Fruit fly (Drosophila melanogaster): ENCODE measurements around the gene CG15525.

CG15525 gene

dm6 chr3R:29993134-29993533 is 4.3 kb downstream of the CG15525 start, which contains the start of gene Acph-1 (continued):
- TF ChIP-seq CG4730 (GFP tag; IDR thresholded peaks at IDR 0.05) (no peak), CG34224 (GFP tag; IDR thresholded peaks at IDR 0.05; ENCODE audit: partially characterized antibody) (0 out of 3 replicates have a peak, but pooled peaks have one; percentile 40), Taf1 (GFP tag; IDR thresholded peaks at IDR 0.05) (no peak), bigmax (GFP tag; optimal IDR thresholded peaks at IDR 0.05) (peak; percentile 32), TFAM (GFP tag; optimal IDR thresholded peaks at IDR 0.05) (no peak), CG4282 (GFP tag; optimal IDR thresholded peaks at IDR 0.05) (no peak), CG1792 (GFP tag; optimal IDR thresholded peaks at IDR 0.05) (no peak), MBD-R2 (GFP tag; IDR thresholded peaks at IDR 0.05) (peak; percentile 41), CG2129 (GFP tag; IDR thresholded peaks at IDR 0.05; ENCODE audit: partially characterized antibody) (no peak), kni (GFP tag; optimal IDR thresholded peaks at IDR 0.05) (no peak), crp (GFP tag; optimal IDR thresholded peaks at IDR 0.05) (peak in 1 of 2 experiments; percentile 21), Dip3 (GFP tag; optimal IDR thresholded peaks at IDR 0.05) (no peak), maf-S (GFP tag; optimal IDR thresholded peaks at IDR 0.05) (no peak), sob (GFP tag; IDR thresholded peaks at IDR 0.05) (no peak), kah (GFP tag; optimal IDR thresholded peaks at IDR 0.05) (no peak), Ada2b (GFP tag; IDR thresholded peaks at IDR 0.05) (no peak), Optix (GFP tag; IDR thresholded peaks at IDR 0.05) (no peak), PHDP (tag; optimal IDR thresholded peaks at IDR 0.05) (no peak)

dm6 chr3R:29990681-29991080 is 6.8 kb downstream of the CG15525 start:
- TF ChIP-seq CG3726 (GFP tag; IDR thresholded peaks at IDR 0.05) (no peak), CTCF (GFP tag; optimal IDR thresholded peaks at IDR 0.05) (no peak), CG13296 (GFP tag; optimal IDR thresholded peaks at IDR 0.05) (peak; percentile 8), twi (tag; optimal IDR thresholded peaks at IDR 0.05) (no peak), shn (GFP tag; optimal IDR thresholded peaks at IDR 0.05) (no peak), caup (GFP tag; optimal IDR thresholded peaks at IDR 0.05; ENCODE audit: severe bottlenecking) (peak; percentile 38), ATbp (GFP tag; optimal IDR thresholded peaks at IDR 0.05) (no peak), CG14667 (GFP tag; IDR thresholded peaks at IDR 0.05) (no peak), BtbVII (GFP tag; optimal IDR thresholded peaks at IDR 0.05) (peak; percentile 0), Eip74EF (GFP tag; optimal IDR thresholded peaks at IDR 0.05) (peak in 1 of 2 experiments; percentile 7), CG10959 (GFP tag; IDR thresholded peaks at IDR 0.05) (no peak), CG8478 (optimal IDR thresholded peaks at IDR 0.05) (no peak), CG4707 (GFP tag; optimal IDR thresholded peaks at IDR 0.05) (no peak), wek (GFP tag; optimal IDR thresholded peaks at IDR 0.05) (no peak), Aef1 (GFP tag; IDR thresholded peaks at IDR 0.05) (no peak), Bteb2 (GFP tag; optimal IDR thresholded peaks at IDR 0.05) (no peak), CG15514 (GFP tag; optimal IDR thresholded peaks at IDR 0.05) (peak; percentile 23), CG6813 (GFP tag; optimal IDR thresholded peaks at IDR 0.05) (peak; percentile 33), CG18262 (tag; optimal IDR thresholded peaks at IDR 0.05) (no peak), maf-S (GFP tag; optimal IDR thresholded peaks at IDR 0.05) (no peak), CG6689 (GFP tag; IDR thresholded peaks at IDR 0.05) (no peak), CG10543 (GFP tag; optimal IDR thresholded peaks at IDR 0.05) (peak; percentile 4), BEAF-32 (GFP tag; optimal IDR thresholded peaks at IDR 0.05) (no peak), Atf6 (GFP tag; IDR thresholded peaks at IDR 0.05) (no peak), CG32772 (GFP tag; IDR thresholded peaks at IDR 0.05) (no peak), CG34376 (GFP tag; optimal IDR thresholded peaks at IDR 0.05) (peak; percentile 17), CG7786 (GFP tag; optimal IDR thresholded peaks at IDR 0.05) (no peak), CG12104 (GFP tag; optimal IDR thresholded peaks at IDR 0.05) (no peak), CG6765 (GFP tag; optimal IDR thresholded peaks at IDR 0.05) (peak; percentile 50), sens (GFP tag) (peak; percentile 63), Trl (optimal IDR thresholded peaks at IDR 0.05) (no peak), Trl (GFP tag; optimal IDR thresholded peaks at IDR 0.05) (no peak), pb (GFP tag; optimal IDR thresholded peaks at IDR 0.05) (no peak), CG11696 (GFP tag; IDR thresholded peaks at IDR 0.05) (no peak), CG12942 (GFP tag; optimal IDR thresholded peaks at IDR 0.05) (no peak)
